Worm (Caenorhabditis elegans) whole organism, young adult: ENCODE measurements around the gene ceh-43.

Source experiments
- B0035.1 ChIP-seq: sonication (generic microtip); optimal IDR thresholded peaks from 2 replicates; lab custom pipeline; 2016; ENCODE audit warnings: missing genetic modification characterization, mild to moderate bottlenecking, missing compliant biosample characterization, missing genotype, missing genetic modification reagents
- C17E4.6 ChIP-seq: fragments of 200-800 bp; sonication (Bioruptor generic); IDR thresholded peaks from 2 replicates; pipeline ENCODE4 v1.3.6; 2022; ENCODE audit warnings: missing genetic modification reagents, missing genetic modification characterization, missing compliant biosample characterization
- F33H1.4 ChIP-seq: fragments of 200-800 bp; sonication (Bioruptor generic); IDR thresholded peaks from 2 replicates; pipeline ENCODE4 v1.3.6; 2022; ENCODE audit warnings: missing genetic modification reagents, missing genetic modification characterization, missing compliant biosample characterization
- F49E8.2 ChIP-seq: sonication (generic microtip); optimal IDR thresholded peaks from 3 replicates; lab custom pipeline; 2017; ENCODE audit warnings: missing genetic modification characterization, mild to moderate bottlenecking, missing compliant biosample characterization, antibody characterized with exemption, moderate library complexity; ENCODE audit not compliant: insufficient read depth
- F57A8.1 ChIP-seq: fragments of 200-800 bp; sonication (Bioruptor generic); optimal IDR thresholded peaks from 2 replicates; lab custom pipeline; 2018; ENCODE audit warnings: mild to moderate bottlenecking, missing genetic modification characterization, moderate library complexity, missing compliant biosample characterization
- F57C9.4 ChIP-seq: sonication (generic microtip); optimal IDR thresholded peaks from 2 replicates; lab custom pipeline; 2017; ENCODE audit warnings: mild to moderate bottlenecking, missing genetic modification characterization, missing compliant biosample characterization
- Y53G8AR.9 ChIP-seq: fragments of 200-800 bp; sonication (Bioruptor generic); conservative IDR thresholded peaks from 2 replicates; pipeline ENCODE4 v1.3.6; 2022; ENCODE audit warnings: missing genetic modification reagents, missing genetic modification characterization, missing compliant biosample characterization
- Y95B8A.8 ChIP-seq: fragments of 200-800 bp; sonication (Bioruptor generic); IDR thresholded peaks from 2 replicates; pipeline ENCODE4 v1.3.6; 2022; ENCODE audit warnings: missing genetic modification reagents, missing genetic modification characterization, missing compliant biosample characterization
- aptf-2 ChIP-seq: fragments of 200-800 bp; sonication (Bioruptor generic); conservative IDR thresholded peaks from 2 replicates; pipeline ENCODE4 v1.3.6; 2022; ENCODE audit warnings: missing genetic modification reagents, missing genetic modification characterization, missing compliant biosample characterization
- aptf-3 ChIP-seq: fragments of 200-800 bp; sonication (Bioruptor generic); IDR thresholded peaks from 2 replicates; pipeline ENCODE4 v1.3.6; 2022; ENCODE audit warnings: missing genetic modification characterization, missing compliant biosample characterization
- attf-5 ChIP-seq: fragments of 200-800 bp; sonication (Bioruptor generic); optimal IDR thresholded peaks from 2 replicates; lab custom pipeline; 2018; ENCODE audit warnings: mild to moderate bottlenecking, missing genetic modification characterization, missing compliant biosample characterization
- cebp-1 ChIP-seq, 2 experiments: fragments of 200-800 bp in 1 of 2; sonication (Bioruptor generic) in 1 of 2; sonication (generic microtip) in 1 of 2; IDR thresholded peaks in 1 of 2; optimal IDR thresholded peaks in 1 of 2; 2 replicates each; pipeline versions ENCODE4 v1.3.6 to Lab custom; 2017 to 2022; ENCODE audit warnings: missing compliant biosample characterization in 2 of 2, missing genetic modification characterization in 2 of 2, mild to moderate bottlenecking in 1 of 2, missing genetic modification reagents in 1 of 2, moderate library complexity in 1 of 2
- ceh-100 ChIP-seq: fragments of 200-800 bp; sonication (Bioruptor generic); IDR thresholded peaks from 2 replicates; pipeline ENCODE4 v1.3.6; 2022; ENCODE audit warnings: missing genetic modification reagents, missing genetic modification characterization, missing compliant biosample characterization
- ceh-58 ChIP-seq: fragments of 200-800 bp; sonication (Bioruptor generic); IDR thresholded peaks from 2 replicates; pipeline ENCODE4 v1.3.6; 2022; ENCODE audit warnings: missing genetic modification characterization, missing compliant biosample characterization
- dox-1 ChIP-seq: fragments of 200-800 bp; sonication (Bioruptor generic); IDR thresholded peaks from 2 replicates; pipeline ENCODE4 v1.3.6; 2022; ENCODE audit warnings: missing genetic modification reagents, missing genetic modification characterization, missing compliant biosample characterization
- dpl-1 ChIP-seq: fragments of 150-350 bp; optimal IDR thresholded peaks from 2 replicates; lab custom pipeline; 2014; ENCODE audit warnings: missing biosample characterization, missing genetic modification reagents, missing genetic modification characterization
- egl-44 ChIP-seq: fragments of 200-800 bp; sonication (Bioruptor generic); IDR thresholded peaks from 2 replicates; pipeline ENCODE4 v1.3.6; 2022; ENCODE audit warnings: missing genetic modification reagents, missing genetic modification characterization, missing compliant biosample characterization
- egrh-3 ChIP-seq: fragments of 200-800 bp; sonication (Bioruptor generic); IDR thresholded peaks from 2 replicates; pipeline ENCODE4 v1.3.6; 2022; ENCODE audit warnings: missing genetic modification reagents, missing genetic modification characterization, missing compliant biosample characterization
- ekl-4 ChIP-seq: fragments of 200-800 bp; sonication (Bioruptor generic); IDR thresholded peaks from 2 replicates; pipeline ENCODE4 v1.3.6; 2022; ENCODE audit warnings: missing genetic modification reagents, missing genetic modification characterization, missing compliant biosample characterization
- hmg-1.2 ChIP-seq: fragments of 200-800 bp; sonication (Bioruptor generic); IDR thresholded peaks from 2 replicates; pipeline ENCODE4 v1.3.6; 2022; ENCODE audit warnings: missing genetic modification reagents, missing genetic modification characterization, missing compliant biosample characterization
- hsf-1 ChIP-seq: fragments of 200-800 bp; sonication (Bioruptor generic); IDR thresholded peaks from 2 replicates; pipeline ENCODE4 v1.3.6; 2022; ENCODE audit warnings: missing genetic modification reagents, missing genetic modification characterization, missing compliant biosample characterization
- let-607 ChIP-seq, 2 experiments: fragments of 200-800 bp in 1 of 2; sonication (Bioruptor generic) in 1 of 2; sonication (generic microtip) in 1 of 2; optimal IDR thresholded peaks; 2 replicates each; lab custom pipeline; 2016 to 2018; ENCODE audit warnings: mild to moderate bottlenecking in 2 of 2, missing compliant biosample characterization in 2 of 2, missing genetic modification characterization in 2 of 2, moderate library complexity in 2 of 2, missing genotype in 1 of 2
- nfya-1 ChIP-seq: sonication (generic microtip); optimal IDR thresholded peaks from 2 replicates; lab custom pipeline; 2017; ENCODE audit warnings: antibody characterized with exemption, missing compliant biosample characterization, missing genetic modification characterization, borderline replicate concordance; ENCODE audit not compliant: insufficient read depth
- nfya-2 ChIP-seq: fragments of 200-800 bp; sonication (Bioruptor generic); IDR thresholded peaks from 2 replicates; pipeline ENCODE4 v1.3.6; 2022; ENCODE audit warnings: missing genetic modification reagents, missing genetic modification characterization, missing compliant biosample characterization
- nfyb-1 ChIP-seq: fragments of 200-800 bp; sonication (Bioruptor generic); IDR thresholded peaks from 2 replicates; pipeline ENCODE4 v1.3.6; 2022; ENCODE audit warnings: missing genetic modification reagents, missing genetic modification characterization, missing compliant biosample characterization
- nhr-27 ChIP-seq: fragments of 200-800 bp; sonication (Bioruptor generic); optimal IDR thresholded peaks from 2 replicates; lab custom pipeline; 2018; ENCODE audit warnings: mild to moderate bottlenecking, missing genetic modification characterization, moderate library complexity, missing compliant biosample characterization
- nhr-80 ChIP-seq: sonication (generic microtip); optimal IDR thresholded peaks from 2 replicates; lab custom pipeline; 2016; ENCODE audit warnings: missing genetic modification characterization, missing compliant biosample characterization
- pbrm-1 ChIP-seq: fragments of 200-800 bp; sonication (Bioruptor generic); IDR thresholded peaks from 2 replicates; pipeline ENCODE4 v1.3.6; 2022; ENCODE audit warnings: missing genetic modification reagents, missing genetic modification characterization, missing compliant biosample characterization
- rcor-1 ChIP-seq: fragments of 200-800 bp; sonication (Bioruptor generic); IDR thresholded peaks from 2 replicates; pipeline ENCODE4 v1.3.6; 2022; ENCODE audit warnings: missing genetic modification reagents, missing genetic modification characterization, missing compliant biosample characterization
- rpc-1 ChIP-seq, 2 experiments: fragments of 150-350 bp in 1 of 2; sonication (generic microtip) in 1 of 2; optimal IDR thresholded peaks; 2 replicates each; lab custom pipeline; 2014 to 2018; ENCODE audit warnings: missing biosample characterization in 1 of 2, missing genetic modification characterization in 1 of 2, missing genetic modification reagents in 1 of 2, missing genotype in 1 of 2
- snpc-4 ChIP-seq, 5 experiments: fragments of 150-350 bp in 1 of 5; sonication (generic microtip) in 4 of 5; optimal IDR thresholded peaks; 2 replicates each; lab custom pipeline; 2014 to 2018; ENCODE audit warnings: missing genetic modification characterization in 5 of 5, missing biosample characterization in 3 of 5, antibody characterized with exemption in 2 of 5, mild to moderate bottlenecking in 2 of 5, missing compliant biosample characterization in 2 of 5, missing genotype in 2 of 5, moderate library complexity in 2 of 5, missing genetic modification reagents in 1 of 5
- tbp1 ChIP-seq: fragments of 200-800 bp; sonication (Bioruptor generic); optimal IDR thresholded peaks from 2 replicates; lab custom pipeline; 2018; ENCODE audit warnings: mild to moderate bottlenecking, missing genetic modification characterization, missing compliant biosample characterization
- unc-130 ChIP-seq: sonication (generic microtip); optimal IDR thresholded peaks from 2 replicates; lab custom pipeline; 2016; ENCODE audit warnings: missing genetic modification reagents, missing genetic modification characterization, missing compliant biosample characterization
- ztf-22 ChIP-seq: fragments of 200-800 bp; sonication (Bioruptor generic); optimal IDR thresholded peaks from 2 replicates; lab custom pipeline; 2018; ENCODE audit warnings: mild to moderate bottlenecking, missing genetic modification characterization, moderate library complexity, missing compliant biosample characterization

ceh-43 gene

DNA sequence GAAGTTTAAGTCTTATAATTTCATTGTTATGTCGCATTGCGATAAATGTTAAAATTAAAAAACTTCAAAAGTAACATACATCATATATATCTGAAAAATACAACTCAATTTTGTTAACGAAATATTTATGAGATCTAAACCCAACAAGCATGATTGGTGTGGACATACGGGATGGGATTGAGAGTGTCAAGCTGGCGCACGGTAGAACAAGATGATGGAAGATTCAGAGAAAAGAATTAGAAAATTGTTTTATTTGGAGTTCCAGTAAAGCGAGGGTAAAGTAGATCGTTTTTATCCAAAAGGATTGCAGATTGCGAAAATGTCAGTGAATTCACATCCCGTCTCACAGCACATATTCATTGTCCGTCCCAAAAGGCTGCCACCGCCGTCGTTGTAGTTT lies 27.1 kb upstream of the ceh-43 start (continued):
- TF ChIP-seq unc-130 (GFP tag; lab: Kevin White, UChicago) (peak; percentile 6), nhr-27 (tag; lab: Kevin White, UChicago) (no peak), Y53G8AR.9 (peak; percentile 82), ceh-58 (GFP tag; lab: Robert Waterston, UW) (no peak), aptf-3 (no peak), attf-5 (GFP tag; lab: Kevin White, UChicago) (peak; percentile 23), let-607 (tag; optimal IDR thresholded peaks at IDR 0.05; lab: Kevin White, UChicago) (no peak), nfya-2 (GFP tag; lab: Robert Waterston, UW) (0 out of 2 replicates have a peak, but pooled peaks have one; percentile 7), rcor-1 (peak; percentile 57), nhr-80 (tag; lab: Kevin White, UChicago) (no peak), tbp1 (GFP tag; lab: Kevin White, UChicago) (peak; percentile 52), B0035.1 (tag; lab: Kevin White, UChicago) (no peak), egrh-3 (no peak), C17E4.6 (GFP tag; lab: Robert Waterston, UW) (peak; percentile 41; the same call in 1 of the 2 replicates), hsf-1 (GFP tag; lab: Robert Waterston, UW) (peak; percentile 75), dox-1 (GFP tag; lab: Robert Waterston, UW) (no peak), F57C9.4 (tag; lab: Kevin White, UChicago) (no peak), F33H1.4 (GFP tag; lab: Robert Waterston, UW) (no peak), F49E8.2 (peak; percentile 53), egl-44 (0 out of 2 replicates have a peak, but pooled peaks have one; percentile 43), Y95B8A.8 (GFP tag; lab: Robert Waterston, UW) (peak; percentile 32; the same call in 1 of the 2 replicates), rpc-1 (optimal IDR thresholded peaks at IDR 0.05; lab: Kevin White, UChicago) (no peak), rpc-1 (tag; optimal IDR thresholded peaks at IDR 0.05; lab: Kevin White, UChicago) (no peak), ekl-4 (GFP tag; lab: Robert Waterston, UW) (peak; percentile 83), pbrm-1 (GFP tag; lab: Robert Waterston, UW) (peak; percentile 54; the same call in 1 of the 2 replicates), nfyb-1 (GFP tag; lab: Robert Waterston, UW) (0 out of 2 replicates have a peak, but pooled peaks have one; percentile 38), ztf-22 (GFP tag; lab: Kevin White, UChicago) (no peak), cebp-1 (GFP tag; IDR thresholded peaks at IDR 0.05; lab: Robert Waterston, UW) (no peak), cebp-1 (tag; optimal IDR thresholded peaks at IDR 0.05; lab: Kevin White, UChicago) (no peak), nfya-1 (tag; lab: Kevin White, UChicago) (no peak), snpc-4 (GFP tag; optimal IDR thresholded peaks at IDR 0.05; lab: Kevin White, UChicago) (no peak), snpc-4 (tag; optimal IDR thresholded peaks at IDR 0.05; lab: Kevin White, UChicago) (no peak), ceh-100 (peak; percentile 45; the same call in 1 of the 2 replicates), aptf-2 (GFP tag; lab: Robert Waterston, UW) (no peak), dpl-1 (no peak)

DNA sequence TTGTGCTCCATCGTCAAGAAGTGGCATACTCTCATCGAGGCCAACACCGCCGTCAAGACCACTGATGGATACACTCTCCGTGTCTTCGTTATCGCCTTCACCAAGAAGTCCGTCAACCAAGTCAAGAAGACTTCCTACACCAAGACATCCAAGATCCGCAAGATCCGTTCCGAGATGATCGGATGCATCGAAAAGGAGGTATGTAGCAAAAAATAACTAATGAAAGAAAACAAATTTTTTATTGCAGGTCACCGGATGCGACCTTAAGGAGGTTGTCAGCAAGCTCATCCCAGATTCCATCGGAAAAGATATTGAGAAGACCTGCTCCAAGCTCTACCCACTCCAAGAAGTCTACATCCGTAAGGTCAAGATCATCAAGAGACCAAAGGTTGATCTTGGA lies 26.6 kb upstream of the ceh-43 start:
- peak; percentile 9 for TF ChIP-seq F57A8.1
- no peak for TF ChIP-seq tbp1 (GFP tag; lab: Kevin White, UChicago)
- TF ChIP-seq hmg-1.2 (GFP tag; lab: Robert Waterston, UW), result 0 out of 2 replicates have a peak, but pooled peaks have one; percentile 6
